Worm (Caenorhabditis elegans): ENCODE results near the gene C18A3.3.
A peak's percentile ranks its signal among the peaks of the same experiment; 100 is the strongest.

Gene C18A3.3

ce11 chrII:5714807-5715206 is 1.3 kb upstream of the C18A3.3 start, which contains the start of the genes tiar-1 and lelo-4 (continued):
- TF ChIP-seq mxl-3 (GFP tag; optimal IDR thresholded peaks at IDR 0.05) = no peak
- no peak for TF ChIP-seq nhr-42 (GFP tag; IDR thresholded peaks at IDR 0.05)
- TF ChIP-seq daf-8 (GFP tag; IDR thresholded peaks at IDR 0.05) = no peak
- TF ChIP-seq gei-8 (GFP tag; optimal IDR thresholded peaks at IDR 0.05) = no peak
- TF ChIP-seq hmg-1.1 (GFP tag; IDR thresholded peaks at IDR 0.05) = peak; percentile 44; the same call in 1 of the 2 replicates
- no peak for TF ChIP-seq tag-97 (GFP tag; IDR thresholded peaks at IDR 0.05)
- no peak for TF ChIP-seq ceh-20 (GFP tag; IDR thresholded peaks at IDR 0.05)
- TF ChIP-seq dpl-1 (GFP tag; optimal IDR thresholded peaks at IDR 0.05) = peak; percentile 90
- peak; percentile 51 for TF ChIP-seq hlh-30 (tag; optimal IDR thresholded peaks at IDR 0.05; ENCODE audit: insufficient read depth)
- TF ChIP-seq nhr-25 (tag; optimal IDR thresholded peaks at IDR 0.05; ENCODE audit: borderline replicate concordance, insufficient read depth) = no peak
- TF ChIP-seq mdl-1 (tag; optimal IDR thresholded peaks at IDR 0.05) = no peak
- no peak for TF ChIP-seq saeg-2 (GFP tag; IDR thresholded peaks at IDR 0.05)
- TF ChIP-seq pha-4 (GFP tag; IDR thresholded peaks at IDR 0.05) = no peak
- TF ChIP-seq pha-4 (tag; optimal IDR thresholded peaks at IDR 0.05) = peak; percentile 85
- TF ChIP-seq nhr-76 (tag; optimal IDR thresholded peaks at IDR 0.05) = no peak
- TF ChIP-seq php-3 (GFP tag; IDR thresholded peaks at IDR 0.05) = 0 out of 2 replicates have a peak, but pooled peaks have one; percentile 14
- no peak for TF ChIP-seq pqm-1 (tag; optimal IDR thresholded peaks at IDR 0.05)
- no peak for TF ChIP-seq zag-1 (tag; optimal IDR thresholded peaks at IDR 0.05)
- peak; percentile 35 for TF ChIP-seq rbr-2 (tag; optimal IDR thresholded peaks at IDR 0.05)
- peak; percentile 34 for TF ChIP-seq nhr-28 (tag; optimal IDR thresholded peaks at IDR 0.05)
- TF ChIP-seq zfp-2 (tag; optimal IDR thresholded peaks at IDR 0.05) = peak; percentile 18
- TF ChIP-seq F37D6.2 (tag; optimal IDR thresholded peaks at IDR 0.05) = no peak
- peak in 1 of 2 experiments; percentile 45 for TF ChIP-seq hif-1 (tag; optimal IDR thresholded peaks at IDR 0.05)
- TF ChIP-seq nhr-102 (tag; optimal IDR thresholded peaks at IDR 0.05) = no peak
- peak; percentile 58 for TF ChIP-seq dve-1 (tag; optimal IDR thresholded peaks at IDR 0.05; ENCODE audit: insufficient read depth)
- TF ChIP-seq snpc-4 (tag; optimal IDR thresholded peaks at IDR 0.05) = no peak
- TF ChIP-seq ceh-32 (tag; optimal IDR thresholded peaks at IDR 0.05; ENCODE audit: poor library complexity) = no peak
- TF ChIP-seq daf-16 (GFP tag; optimal IDR thresholded peaks at IDR 0.05) = no peak
- TF ChIP-seq daf-16 (tag; optimal IDR thresholded peaks at IDR 0.05) = peak; percentile 48
- no peak for TF ChIP-seq nhr-77 (tag; optimal IDR thresholded peaks at IDR 0.05)
- TF ChIP-seq mep-1 (tag; optimal IDR thresholded peaks at IDR 0.05) = peak; percentile 55
- no peak for TF ChIP-seq madf-9 (GFP tag; conservative IDR thresholded peaks at IDR 0.05)
- peak in 1 of 2 experiments; percentile 84 for TF ChIP-seq ZK546.5 (tag; optimal IDR thresholded peaks at IDR 0.05)
- TF ChIP-seq F44E2.7 (GFP tag; IDR thresholded peaks at IDR 0.05) = no peak
- TF ChIP-seq skn-1 (tag; optimal IDR thresholded peaks at IDR 0.05) = no peak
- no peak for TF ChIP-seq T20F7.1 (GFP tag; optimal IDR thresholded peaks at IDR 0.05)
- no peak for TF ChIP-seq dmd-6 (GFP tag; IDR thresholded peaks at IDR 0.05)
- no peak for TF ChIP-seq daf-19 (GFP tag; conservative IDR thresholded peaks at IDR 0.05)
- no peak for TF ChIP-seq nhr-48 (tag; optimal IDR thresholded peaks at IDR 0.05)
- no peak for TF ChIP-seq Y105C5A.15 (GFP tag; IDR thresholded peaks at IDR 0.05)
- TF ChIP-seq jun-1 (tag; optimal IDR thresholded peaks at IDR 0.05) = no peak
- no peak for TF ChIP-seq egl-43 (GFP tag; IDR thresholded peaks at IDR 0.05)
- no peak for TF ChIP-seq nhr-11 (tag; optimal IDR thresholded peaks at IDR 0.05)
- TF ChIP-seq lin-13 (GFP tag; optimal IDR thresholded peaks at IDR 0.05) = peak; percentile 64
- TF ChIP-seq sdz-12 (GFP tag; optimal IDR thresholded peaks at IDR 0.05) = no peak
- no peak for TF ChIP-seq Y5F2A.4 (GFP tag; optimal IDR thresholded peaks at IDR 0.05)
- TF ChIP-seq mdt-29 (GFP tag; IDR thresholded peaks at IDR 0.05) = no peak
- TF ChIP-seq lsy-2 (tag; optimal IDR thresholded peaks at IDR 0.05) = peak in 1 of 2 experiments; percentile 83
- TF ChIP-seq madf-5 (GFP tag; IDR thresholded peaks at IDR 0.05) = no peak
- no peak for TF ChIP-seq dmd-8 (GFP tag; IDR thresholded peaks at IDR 0.05)
- no peak for TF ChIP-seq tra-1 (GFP tag; IDR thresholded peaks at IDR 0.05)
- no peak for TF ChIP-seq vab-7 (GFP tag; IDR thresholded peaks at IDR 0.05)
